Fruit fly (Drosophila melanogaster) S2 (cell line): ENCODE measurements around the gene Reg-2.

ENCODE experiments used
- CG8478 ChIP-seq: fragments of >200 bp; optimal IDR thresholded peaks from 2 replicates; lab custom pipeline; 2018
- CTCF ChIP-seq, 2 experiments: fragments of >200 bp; optimal IDR thresholded peaks; 2 replicates each; lab custom pipeline; 2018

DNA sequence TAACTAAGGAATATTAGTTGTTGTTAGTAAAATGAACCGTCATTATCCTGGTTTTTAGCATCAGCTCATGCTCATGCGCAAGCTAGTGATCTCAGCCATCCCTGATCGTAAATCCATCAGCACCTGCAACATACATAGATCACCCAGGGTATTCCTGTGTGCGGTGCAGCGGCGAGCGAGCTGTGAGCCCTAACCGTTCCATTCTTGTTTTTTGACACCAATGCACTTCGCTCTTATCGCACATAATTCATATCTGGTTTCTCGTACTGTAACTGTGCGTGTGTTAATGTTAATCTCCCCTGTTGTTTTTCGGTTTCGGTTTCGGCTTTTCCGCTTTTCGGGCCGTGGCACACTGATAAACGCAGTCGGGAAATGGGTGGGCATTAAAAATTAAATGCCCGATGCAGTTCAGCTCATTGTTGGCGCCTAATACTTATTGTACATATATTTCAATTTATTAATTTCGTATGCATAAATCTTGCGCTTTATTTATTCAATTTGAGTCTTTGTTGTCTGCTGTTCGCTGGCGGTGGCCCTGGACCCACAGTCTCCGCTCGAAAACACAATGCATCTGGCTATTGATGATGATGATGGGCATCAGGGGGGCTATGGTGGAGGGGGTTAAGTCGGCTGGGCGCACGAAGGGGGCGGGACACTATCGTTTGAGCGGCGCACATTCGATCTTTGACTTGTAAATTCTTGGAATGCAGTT, 18.0 kb upstream of the Reg-2 start:
- TF ChIP-seq CG8478 (lab: Kevin White, UChicago) (no peak), CTCF (optimal IDR thresholded peaks at IDR 0.05; lab: Kevin White, UChicago) (no peak)
